Worm (Caenorhabditis elegans) whole organism, L1 larva: ENCODE data around the gene fbxc-19.
"Not testable (repeated sequence)": the region's sequence is repeated elsewhere in the genome, so short reads cannot be mapped to it uniquely, and the experiment has no call there.

Experiments used
- C34B4.2 ChIP-seq: sonication (generic microtip); optimal IDR thresholded peaks from 2 replicates; lab custom pipeline; 2017; ENCODE audit warnings: mild to moderate bottlenecking, missing genetic modification characterization, missing compliant biosample characterization
- Y116A8C.19 ChIP-seq: sonication (generic microtip); optimal IDR thresholded peaks from 2 replicates; lab custom pipeline; 2016; ENCODE audit warnings: missing compliant biosample characterization, missing genetic modification characterization, borderline replicate concordance
- aha-1 ChIP-seq: fragments of 150-350 bp; optimal IDR thresholded peaks from 2 replicates; lab custom pipeline; 2014; ENCODE audit warnings: missing biosample characterization, missing genetic modification characterization
- alr-1 ChIP-seq: fragments of 200-800 bp; sonication (Bioruptor generic); optimal IDR thresholded peaks from 2 replicates; lab custom pipeline; 2018; ENCODE audit warnings: borderline replicate concordance, mild to moderate bottlenecking, missing genetic modification characterization, missing compliant biosample characterization
- ceh-90 ChIP-seq: sonication (generic microtip); optimal IDR thresholded peaks from 2 replicates; lab custom pipeline; 2016; ENCODE audit warnings: missing genetic modification characterization, missing compliant biosample characterization
- efl-1 ChIP-seq, 4 experiments: fragments of 150-350 bp; optimal IDR thresholded peaks in 3 of 4; peaks in 1 of 4; 1 replicate in 1 of 4; 2 replicates in 3 of 4; lab custom pipeline; 2014; ENCODE audit warnings: missing biosample characterization in 2 of 4, missing genetic modification characterization in 2 of 4, missing genetic modification reagents in 2 of 4
- egl-27 ChIP-seq, 2 experiments: fragments of 150-350 bp in 1 of 2; sonication (generic microtip); optimal IDR thresholded peaks; 3 replicates each; lab custom pipeline; 2017 to 2018; ENCODE audit warnings: missing biosample characterization in 2 of 2, missing genetic modification characterization in 2 of 2, missing genetic modification reagents in 2 of 2
- elt-3 ChIP-seq, 6 experiments: fragments of 150-350 bp in 1 of 6; sonication (generic microtip); optimal IDR thresholded peaks; 2 replicates each; lab custom pipeline; 2017 to 2018; ENCODE audit warnings: missing biosample characterization in 6 of 6, missing genetic modification characterization in 6 of 6, inconsistent platforms in 1 of 6
- fkh-4 ChIP-seq: sonication (generic microtip); optimal IDR thresholded peaks from 2 replicates; lab custom pipeline; 2016; ENCODE audit warnings: missing compliant biosample characterization, missing genetic modification characterization, borderline replicate concordance
- hlh-17 ChIP-seq: fragments of 200-800 bp; sonication (Bioruptor generic); optimal IDR thresholded peaks from 2 replicates; lab custom pipeline; 2018; ENCODE audit warnings: missing genetic modification characterization, mild to moderate bottlenecking, missing compliant biosample characterization, moderate library complexity, borderline replicate concordance
- hpl-2 ChIP-seq: fragments of 150-350 bp; optimal IDR thresholded peaks from 2 replicates; lab custom pipeline; 2014; ENCODE audit warnings: missing biosample characterization, missing genetic modification reagents, missing genetic modification characterization
- jun-1 ChIP-seq: fragments of 150-350 bp; optimal IDR thresholded peaks from 2 replicates; lab custom pipeline; 2014; ENCODE audit warnings: missing biosample characterization, missing genetic modification reagents, missing genetic modification characterization
- lin-13 ChIP-seq: fragments of 150-350 bp; optimal IDR thresholded peaks from 2 replicates; lab custom pipeline; 2014; ENCODE audit warnings: missing biosample characterization, missing genetic modification reagents, missing genetic modification characterization
- lin-14 ChIP-seq: fragments of 200-800 bp; sonication (Bioruptor generic); optimal IDR thresholded peaks from 2 replicates; lab custom pipeline; 2018; ENCODE audit warnings: mild to moderate bottlenecking, missing genetic modification characterization, moderate library complexity, missing compliant biosample characterization
- lin-35 ChIP-seq, 2 experiments: fragments of 150-350 bp; optimal IDR thresholded peaks; 2 replicates each; lab custom pipeline; 2014; ENCODE audit warnings: missing biosample characterization in 2 of 2, missing genetic modification characterization in 2 of 2, missing genetic modification reagents in 2 of 2
- lin-39 ChIP-seq: fragments of 150-350 bp; optimal IDR thresholded peaks from 2 replicates; lab custom pipeline; 2014; ENCODE audit warnings: missing biosample characterization, missing genetic modification reagents, missing genetic modification characterization
- lir-3 ChIP-seq: sonication (generic microtip); optimal IDR thresholded peaks from 2 replicates; lab custom pipeline; 2016; ENCODE audit warnings: mild to moderate bottlenecking, missing genetic modification characterization, moderate library complexity, missing compliant biosample characterization; ENCODE audit not compliant: poor library complexity
- lsy-2 ChIP-seq, 2 experiments: fragments of 150-350 bp; optimal IDR thresholded peaks; 2 replicates each; lab custom pipeline; 2014; ENCODE audit warnings: missing biosample characterization in 2 of 2, missing genetic modification characterization in 2 of 2
- mab-9 ChIP-seq: fragments of 200-800 bp; sonication (Bioruptor generic); IDR thresholded peaks from 2 replicates; pipeline ENCODE4 v1.3.6; 2022; ENCODE audit warnings: missing genetic modification reagents, missing genetic modification characterization, missing compliant biosample characterization
- mdl-1 ChIP-seq, 2 experiments: fragments of 150-350 bp; optimal IDR thresholded peaks; 2 replicates each; lab custom pipeline; 2014 to 2017; ENCODE audit warnings: missing biosample characterization in 2 of 2, missing genetic modification characterization in 2 of 2, inconsistent platforms in 1 of 2
- mef-2 ChIP-seq: fragments of 150-350 bp; optimal IDR thresholded peaks from 2 replicates; lab custom pipeline; 2014; ENCODE audit warnings: missing biosample characterization, missing genetic modification characterization
- mep-1 ChIP-seq: fragments of 150-350 bp; optimal IDR thresholded peaks from 2 replicates; lab custom pipeline; 2014; ENCODE audit warnings: missing biosample characterization, missing genetic modification characterization
- nhr-11 ChIP-seq: fragments of 150-350 bp; optimal IDR thresholded peaks from 2 replicates; lab custom pipeline; 2014; ENCODE audit warnings: missing biosample characterization, missing genetic modification characterization
- nhr-237 ChIP-seq: fragments of 150-350 bp; optimal IDR thresholded peaks from 2 replicates; lab custom pipeline; 2014; ENCODE audit warnings: missing biosample characterization, missing genetic modification characterization
- nhr-47 ChIP-seq: sonication (generic microtip); optimal IDR thresholded peaks from 2 replicates; lab custom pipeline; 2016; ENCODE audit warnings: mild to moderate bottlenecking, missing genetic modification characterization, moderate library complexity, missing compliant biosample characterization
- nhr-76 ChIP-seq: sonication (generic microtip); optimal IDR thresholded peaks from 2 replicates; lab custom pipeline; 2017; ENCODE audit warnings: missing biosample characterization, missing genetic modification characterization
- nhr-77 ChIP-seq: fragments of 150-350 bp; optimal IDR thresholded peaks from 2 replicates; lab custom pipeline; 2014; ENCODE audit warnings: missing biosample characterization, missing genetic modification characterization
- nhr-84 ChIP-seq: sonication (generic microtip); optimal IDR thresholded peaks from 2 replicates; lab custom pipeline; 2017; ENCODE audit warnings: missing biosample characterization, missing genetic modification characterization
- pag-3 ChIP-seq: sonication (generic microtip); optimal IDR thresholded peaks from 2 replicates; lab custom pipeline; 2017; ENCODE audit warnings: missing genetic modification characterization, mild to moderate bottlenecking, missing compliant biosample characterization, antibody characterized with exemption, borderline replicate concordance; ENCODE audit not compliant: insufficient read depth
- pqm-1 ChIP-seq: sonication (generic microtip); optimal IDR thresholded peaks from 3 replicates; lab custom pipeline; 2017; ENCODE audit warnings: missing biosample characterization, missing genetic modification characterization
- rnt-1 ChIP-seq: sonication (generic microtip); optimal IDR thresholded peaks from 2 replicates; lab custom pipeline; 2016; ENCODE audit warnings: mild to moderate bottlenecking, missing genetic modification characterization, moderate library complexity, missing compliant biosample characterization
- snpc-4 ChIP-seq: fragments of 150-350 bp; optimal IDR thresholded peaks from 2 replicates; lab custom pipeline; 2014; ENCODE audit warnings: missing biosample characterization, missing genetic modification characterization
- snu-23 ChIP-seq: sonication (generic microtip); optimal IDR thresholded peaks from 2 replicates; lab custom pipeline; 2016; ENCODE audit warnings: missing genetic modification characterization, missing compliant biosample characterization
- sox-4 ChIP-seq: sonication (generic microtip); optimal IDR thresholded peaks from 2 replicates; lab custom pipeline; 2016; ENCODE audit warnings: missing genetic modification characterization, missing compliant biosample characterization
- tbx-2 ChIP-seq: sonication (generic microtip); optimal IDR thresholded peaks from 2 replicates; lab custom pipeline; 2016; ENCODE audit warnings: missing genetic modification characterization, missing compliant biosample characterization
- unc-62 ChIP-seq: fragments of 150-350 bp; optimal IDR thresholded peaks from 2 replicates; lab custom pipeline; 2014; ENCODE audit warnings: missing biosample characterization, missing genetic modification reagents, missing genetic modification characterization
- unc-98 ChIP-seq: fragments of 200-800 bp; sonication (Bioruptor generic); IDR thresholded peaks from 2 replicates; pipeline ENCODE4 v1.3.6; 2022; ENCODE audit warnings: missing genetic modification characterization, missing compliant biosample characterization
- zip-4 ChIP-seq: fragments of 200-800 bp; sonication (Bioruptor generic); optimal IDR thresholded peaks from 2 replicates; lab custom pipeline; 2018; ENCODE audit warnings: mild to moderate bottlenecking, missing genetic modification characterization, moderate library complexity, missing compliant biosample characterization

Gene fbxc-19

DNA sequence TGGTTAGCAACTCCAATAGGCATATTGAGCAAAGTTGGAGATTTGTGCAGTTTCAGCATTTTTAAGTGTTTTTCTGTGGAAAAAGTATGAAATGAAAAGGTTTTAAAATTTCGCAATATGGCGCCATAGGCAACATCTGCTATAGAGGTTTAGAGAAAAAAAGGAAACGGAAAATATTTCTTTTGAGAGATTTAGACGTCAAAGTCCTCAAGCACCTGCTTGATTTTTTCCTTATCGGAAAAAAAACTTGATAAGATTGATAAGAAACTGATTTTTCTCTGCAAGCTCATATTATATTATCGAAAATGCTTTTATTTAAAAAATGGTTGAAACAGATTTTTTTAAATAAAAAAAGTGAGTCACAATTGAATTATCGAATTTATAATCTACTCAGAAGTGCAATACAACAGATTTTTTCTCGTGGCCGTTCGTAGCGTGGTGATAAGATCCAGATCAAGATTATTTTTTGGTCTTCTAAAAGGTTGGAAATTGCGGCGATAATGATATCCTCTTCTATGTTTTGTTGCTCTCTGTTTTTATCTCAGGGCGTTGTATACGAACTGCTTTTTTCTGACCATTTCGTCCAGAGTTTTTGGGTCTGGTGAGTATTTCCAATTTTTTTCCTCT lies at the start of gene fbxc-19 (continued):
- TF ChIP-seq nhr-11, result peak; percentile 63
- TF ChIP-seq snpc-4 (tag; lab: Kevin White, UChicago), result peak; percentile 45
- peak; percentile 58 for TF ChIP-seq mep-1 (tag; lab: Kevin White, UChicago)
- TF ChIP-seq aha-1, result no peak
- peak; percentile 98 for TF ChIP-seq zip-4 (GFP tag; lab: Kevin White, UChicago)
- TF ChIP-seq sox-4 (tag; lab: Kevin White, UChicago), result no peak
- TF ChIP-seq jun-1, result peak; percentile 75
- TF ChIP-seq pag-3 (tag; lab: Kevin White, UChicago), result no peak
- peak; percentile 95 for TF ChIP-seq pqm-1 (tag; lab: Kevin White, UChicago)
- TF ChIP-seq unc-62 (GFP tag; lab: Kevin White, UChicago), result no peak
- TF ChIP-seq nhr-76 (tag; lab: Kevin White, UChicago), result no peak
- peak; percentile 34 for TF ChIP-seq tbx-2 (tag; lab: Kevin White, UChicago)

DNA sequence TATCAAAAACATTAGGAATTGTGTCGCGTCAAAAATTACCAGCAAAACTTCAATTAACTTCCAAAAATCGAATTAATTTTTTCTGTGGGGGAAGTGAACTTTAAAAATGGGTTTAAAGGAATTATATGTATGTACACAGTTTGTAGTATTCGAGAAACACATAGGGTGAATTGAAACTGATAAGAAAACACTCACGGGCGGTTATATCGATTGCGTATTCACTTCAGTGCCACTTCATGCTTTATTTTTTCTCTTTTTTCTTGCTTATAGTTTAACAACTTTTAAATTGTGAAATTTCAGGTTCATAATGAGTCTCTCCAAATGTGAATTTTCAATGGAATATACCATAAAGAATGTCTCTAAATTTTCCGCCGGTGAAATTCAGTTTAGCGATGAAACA lies 48.9 kb upstream of the fbxc-19 start, which contains the start of gene math-26:
Gene math-26 (plus strand): TSS at position 301 of the 400 bp plus-strand sequence.
- TF ChIP-seq lir-3; lsy-2 (tag; optimal IDR thresholded peaks at IDR 0.05; lab: Kevin White, UChicago); egl-27 (tag; optimal IDR thresholded peaks at IDR 0.05; lab: Kevin White, UChicago): not testable (repeated sequence)

DNA sequence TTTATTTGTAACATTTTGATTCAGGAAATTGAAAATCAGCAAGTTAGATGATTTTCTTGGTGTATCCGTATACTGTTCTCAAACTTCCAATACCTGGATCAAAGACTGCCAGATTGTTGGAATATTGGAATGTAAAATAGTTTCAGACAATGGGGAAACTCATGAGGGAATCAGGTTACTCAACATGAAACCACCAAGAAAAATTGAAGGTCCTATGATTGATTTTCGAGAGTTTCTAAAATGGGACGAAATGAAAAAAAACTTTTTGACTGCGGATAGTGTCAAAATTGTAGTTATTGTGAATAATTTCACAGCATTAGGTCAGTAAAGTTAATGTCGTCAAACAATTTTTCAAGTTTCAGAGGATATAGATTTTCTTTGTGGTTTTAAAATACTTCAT lies 48.5 kb upstream of the fbxc-19 start, which contains the start of gene math-3:
Gene math-3 (plus strand): TSS at position 301 of the 400 bp plus-strand sequence.
- TF ChIP-seq lin-35 (GFP tag; optimal IDR thresholded peaks at IDR 0.05; lab: Kevin White, UChicago) (no peak), elt-3 (tag; optimal IDR thresholded peaks at IDR 0.05; lab: Kevin White, UChicago) (no peak), ceh-90 (tag; lab: Kevin White, UChicago) (no peak), hpl-2 (no peak), mef-2 (no peak), lin-13 (GFP tag; lab: Kevin White, UChicago) (no peak)

DNA sequence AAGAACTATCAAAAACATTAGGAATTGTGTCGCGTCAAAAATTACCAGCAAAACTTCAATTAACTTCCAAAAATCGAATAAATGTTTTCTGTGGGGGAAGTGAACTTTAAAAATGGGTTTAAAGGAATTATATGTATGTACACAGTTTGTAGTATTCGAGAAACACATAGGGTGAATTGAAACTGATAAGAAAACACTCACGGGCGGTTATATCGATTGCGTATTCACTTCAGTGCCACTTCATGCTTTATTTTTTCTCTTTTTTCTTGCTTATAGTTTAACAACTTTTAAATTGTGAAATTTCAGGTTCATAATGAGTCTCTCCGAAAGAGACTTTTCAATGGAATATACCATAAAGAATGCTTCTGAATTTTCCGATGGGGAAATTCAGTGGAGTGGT lies 45.0 kb upstream of the fbxc-19 start, which contains the start of gene F36H5.14:
Gene F36H5.14 (plus strand): TSS at position 301 of the 400 bp plus-strand sequence.
- not testable (repeated sequence) for TF ChIP-seq C34B4.2 (tag; lab: Kevin White, UChicago); snu-23 (GFP tag; lab: Kevin White, UChicago); sox-4 (tag; lab: Kevin White, UChicago)

DNA sequence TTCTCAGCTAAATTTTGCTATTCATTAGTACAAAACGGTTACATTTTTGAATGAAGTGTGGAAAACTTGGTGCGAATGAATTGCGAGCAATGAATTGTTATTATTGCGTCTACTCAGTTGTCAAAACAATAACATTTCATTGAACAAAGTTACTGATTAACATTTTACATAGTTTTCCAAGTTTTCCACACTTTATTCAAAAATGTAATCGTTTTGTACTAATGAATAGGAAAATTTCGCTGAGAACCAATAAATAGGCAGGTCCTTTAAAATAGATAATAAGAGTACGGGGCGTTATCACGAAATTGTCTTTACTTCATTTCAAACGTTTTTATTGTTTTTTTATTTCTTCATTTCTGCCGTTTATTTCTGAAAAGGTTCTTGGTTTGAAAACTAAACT lies 37.8 kb upstream of the fbxc-19 start, which contains the start of gene math-4:
Gene math-4 (minus strand): TSS at position 101 of the 400 bp plus-strand sequence.
- no peak for TF ChIP-seq efl-1 (optimal IDR thresholded peaks at IDR 0.05; lab: Kevin White, UChicago)
- peak in 1 of 2 experiments; percentile 84 for TF ChIP-seq efl-1 (GFP tag; optimal IDR thresholded peaks at IDR 0.05 in 1 of 2; lab: Kevin White, UChicago)
- no peak for TF ChIP-seq mab-9 (GFP tag; lab: Robert Waterston, UW)

DNA sequence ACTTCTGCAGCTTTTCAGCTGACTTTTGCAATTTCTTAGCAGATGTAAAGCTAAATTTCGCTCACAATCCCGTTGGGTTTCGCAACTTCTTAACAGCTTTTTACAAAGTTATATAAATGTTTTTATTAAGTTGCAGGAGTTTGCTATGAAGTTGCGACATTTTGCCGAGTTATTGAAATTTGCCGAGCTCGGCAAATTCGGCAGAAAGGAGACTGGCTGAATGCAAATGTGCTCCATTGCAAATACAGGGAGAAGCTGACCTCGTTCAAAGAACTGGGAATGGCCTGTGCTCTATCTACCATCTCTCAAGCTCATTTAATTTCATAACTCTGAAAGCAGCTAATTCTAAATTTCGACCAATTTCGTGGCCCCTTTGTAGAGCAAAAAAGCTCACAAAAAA lies 35.5 kb upstream of the fbxc-19 start, which contains the start of gene C08F1.11:
Gene C08F1.11 (minus strand): TSS at position 101 of the 400 bp plus-strand sequence.
- TF ChIP-seq nhr-84 (tag; lab: Kevin White, UChicago) (no peak), alr-1 (no peak), rnt-1 (tag; lab: Kevin White, UChicago) (no peak), nhr-47 (tag; lab: Kevin White, UChicago) (no peak), mep-1 (tag; lab: Kevin White, UChicago) (no peak), snu-23 (GFP tag; lab: Kevin White, UChicago) (no peak), mab-9 (GFP tag; lab: Robert Waterston, UW) (no peak), hlh-17 (GFP tag; lab: Kevin White, UChicago) (no peak), egl-27 (tag; optimal IDR thresholded peaks at IDR 0.05; lab: Kevin White, UChicago) (no peak), fkh-4 (tag; lab: Kevin White, UChicago) (no peak), zip-4 (GFP tag; lab: Kevin White, UChicago) (no peak), lin-13 (GFP tag; lab: Kevin White, UChicago) (no peak), lin-14 (no peak), nhr-77 (tag; lab: Kevin White, UChicago) (no peak), nhr-237 (tag; lab: Kevin White, UChicago) (no peak), unc-98 (GFP tag; lab: Robert Waterston, UW) (no peak), lin-39 (tag; lab: Kevin White, UChicago) (no peak), Y116A8C.19 (tag; lab: Kevin White, UChicago) (no peak), jun-1 (no peak), mdl-1 (tag; optimal IDR thresholded peaks at IDR 0.05; lab: Kevin White, UChicago) (no peak)
